Worm (Caenorhabditis elegans) whole organism, young adult: ENCODE data around the gene che-11.

Source experiments
- B0019.2 ChIP-seq: fragments of 200-800 bp; sonication (Bioruptor generic); conservative IDR thresholded peaks from 2 replicates; pipeline ENCODE4 v1.3.6; 2022; ENCODE audit warnings: missing genetic modification reagents, missing genetic modification characterization, missing compliant biosample characterization
- B0035.1 ChIP-seq: sonication (generic microtip); optimal IDR thresholded peaks from 2 replicates; lab custom pipeline; 2016; ENCODE audit warnings: missing genetic modification characterization, mild to moderate bottlenecking, missing compliant biosample characterization, missing genotype, missing genetic modification reagents
- F10E7.11 ChIP-seq: sonication (generic microtip); optimal IDR thresholded peaks from 2 replicates; lab custom pipeline; 2017; ENCODE audit warnings: mild to moderate bottlenecking, missing genetic modification characterization, moderate library complexity, missing compliant biosample characterization
- F22D6.2 ChIP-seq: sonication (generic microtip); optimal IDR thresholded peaks from 2 replicates; lab custom pipeline; 2016; ENCODE audit warnings: mild to moderate bottlenecking, missing genetic modification characterization, missing compliant biosample characterization
- F49E8.2 ChIP-seq: sonication (generic microtip); optimal IDR thresholded peaks from 3 replicates; lab custom pipeline; 2017; ENCODE audit warnings: missing genetic modification characterization, mild to moderate bottlenecking, missing compliant biosample characterization, antibody characterized with exemption, moderate library complexity; ENCODE audit not compliant: insufficient read depth
- T07F8.4 ChIP-seq: sonication (generic microtip); optimal IDR thresholded peaks from 2 replicates; lab custom pipeline; 2016; ENCODE audit warnings: mild to moderate bottlenecking, missing genetic modification characterization, moderate library complexity, missing compliant biosample characterization
- ama-1 ChIP-seq, 3 experiments: fragments of 150-350 bp in 1 of 3; sonication (generic microtip) in 2 of 3; optimal IDR thresholded peaks; 2 replicates each; lab custom pipeline; 2014 to 2018; ENCODE audit warnings: missing biosample characterization in 2 of 3, missing genetic modification characterization in 2 of 3, missing genetic modification reagents in 2 of 3
- athp-1 ChIP-seq: sonication (generic microtip); optimal IDR thresholded peaks from 2 replicates; lab custom pipeline; 2017; ENCODE audit warnings: mild to moderate bottlenecking, missing genetic modification characterization, missing compliant biosample characterization
- attf-6 ChIP-seq: fragments of 200-800 bp; sonication (Bioruptor generic); IDR thresholded peaks from 2 replicates; pipeline ENCODE4 v1.3.6; 2022; ENCODE audit warnings: missing genetic modification reagents, missing genetic modification characterization, missing compliant biosample characterization
- bed-1 ChIP-seq: fragments of 200-800 bp; sonication (Bioruptor generic); IDR thresholded peaks from 2 replicates; pipeline ENCODE4 v1.3.6; 2022; ENCODE audit warnings: missing genetic modification reagents, missing genetic modification characterization, missing compliant biosample characterization
- ccch-3 ChIP-seq: fragments of 200-800 bp; sonication (Bioruptor generic); optimal IDR thresholded peaks from 2 replicates; lab custom pipeline; 2018; ENCODE audit warnings: mild to moderate bottlenecking, missing genetic modification characterization, missing compliant biosample characterization
- cebp-1 ChIP-seq, 2 experiments: fragments of 200-800 bp in 1 of 2; sonication (Bioruptor generic) in 1 of 2; sonication (generic microtip) in 1 of 2; IDR thresholded peaks in 1 of 2; optimal IDR thresholded peaks in 1 of 2; 2 replicates each; pipeline versions ENCODE4 v1.3.6 to Lab custom; 2017 to 2022; ENCODE audit warnings: missing compliant biosample characterization in 2 of 2, missing genetic modification characterization in 2 of 2, mild to moderate bottlenecking in 1 of 2, missing genetic modification reagents in 1 of 2, moderate library complexity in 1 of 2
- chd-7 ChIP-seq: sonication (generic microtip); optimal IDR thresholded peaks from 2 replicates; lab custom pipeline; 2016; ENCODE audit warnings: mild to moderate bottlenecking, missing genetic modification characterization, moderate library complexity, missing compliant biosample characterization
- die-1 ChIP-seq: sonication (generic microtip); optimal IDR thresholded peaks from 2 replicates; lab custom pipeline; 2016; ENCODE audit warnings: missing genotype, mild to moderate bottlenecking, missing genetic modification characterization, missing compliant biosample characterization
- dox-1 ChIP-seq: fragments of 200-800 bp; sonication (Bioruptor generic); IDR thresholded peaks from 2 replicates; pipeline ENCODE4 v1.3.6; 2022; ENCODE audit warnings: missing genetic modification reagents, missing genetic modification characterization, missing compliant biosample characterization
- ets-4 ChIP-seq: fragments of 200-800 bp; sonication (Bioruptor generic); optimal IDR thresholded peaks from 2 replicates; lab custom pipeline; 2018; ENCODE audit warnings: mild to moderate bottlenecking, missing genetic modification characterization, missing compliant biosample characterization
- hsf-1 ChIP-seq: fragments of 200-800 bp; sonication (Bioruptor generic); IDR thresholded peaks from 2 replicates; pipeline ENCODE4 v1.3.6; 2022; ENCODE audit warnings: missing genetic modification reagents, missing genetic modification characterization, missing compliant biosample characterization
- lin-40 ChIP-seq: sonication (generic microtip); optimal IDR thresholded peaks from 2 replicates; lab custom pipeline; 2016; ENCODE audit warnings: missing genetic modification characterization, mild to moderate bottlenecking, missing compliant biosample characterization, missing genotype, missing genetic modification reagents
- lir-1 ChIP-seq: fragments of 200-800 bp; sonication (Bioruptor generic); conservative IDR thresholded peaks from 2 replicates; pipeline ENCODE4 v1.3.6; 2022; ENCODE audit warnings: missing genetic modification reagents, missing genetic modification characterization, missing compliant biosample characterization
- madf-8 ChIP-seq: fragments of 200-800 bp; sonication (Bioruptor generic); conservative IDR thresholded peaks from 2 replicates; pipeline ENCODE4 v1.3.6; 2022; ENCODE audit warnings: missing genetic modification reagents, missing genetic modification characterization, missing compliant biosample characterization
- mel-28 ChIP-seq: sonication (generic microtip); optimal IDR thresholded peaks from 2 replicates; lab custom pipeline; 2016; ENCODE audit warnings: borderline replicate concordance, mild to moderate bottlenecking, missing genetic modification characterization, missing compliant biosample characterization
- mes-4 ChIP-seq: sonication (generic microtip); optimal IDR thresholded peaks from 2 replicates; lab custom pipeline; 2016; ENCODE audit warnings: missing genotype, missing genetic modification characterization, missing compliant biosample characterization
- mxl-1 ChIP-seq: sonication (generic microtip); optimal IDR thresholded peaks from 2 replicates; lab custom pipeline; 2016; ENCODE audit warnings: missing genetic modification characterization, missing compliant biosample characterization
- nhr-80 ChIP-seq: sonication (generic microtip); optimal IDR thresholded peaks from 2 replicates; lab custom pipeline; 2016; ENCODE audit warnings: missing genetic modification characterization, missing compliant biosample characterization
- nhr-90 ChIP-seq: sonication (generic microtip); optimal IDR thresholded peaks from 2 replicates; lab custom pipeline; 2016; ENCODE audit warnings: missing genotype, mild to moderate bottlenecking, missing genetic modification characterization, missing compliant biosample characterization
- snpc-4 ChIP-seq, 5 experiments: fragments of 150-350 bp in 1 of 5; sonication (generic microtip) in 4 of 5; optimal IDR thresholded peaks; 2 replicates each; lab custom pipeline; 2014 to 2018; ENCODE audit warnings: missing genetic modification characterization in 5 of 5, missing biosample characterization in 3 of 5, antibody characterized with exemption in 2 of 5, mild to moderate bottlenecking in 2 of 5, missing compliant biosample characterization in 2 of 5, missing genotype in 2 of 5, moderate library complexity in 2 of 5, missing genetic modification reagents in 1 of 5
- somi-1 ChIP-seq: fragments of 200-800 bp; sonication (Bioruptor generic); optimal IDR thresholded peaks from 2 replicates; lab custom pipeline; 2018; ENCODE audit warnings: mild to moderate bottlenecking, missing genetic modification characterization, missing compliant biosample characterization
- ztf-28 ChIP-seq: fragments of 200-800 bp; sonication (Bioruptor generic); IDR thresholded peaks from 2 replicates; pipeline ENCODE4 v1.3.6; 2022; ENCODE audit warnings: missing genetic modification reagents, missing genetic modification characterization, missing compliant biosample characterization
- ztf-3 ChIP-seq: fragments of 200-800 bp; sonication (Bioruptor generic); optimal IDR thresholded peaks from 2 replicates; lab custom pipeline; 2018; ENCODE audit warnings: mild to moderate bottlenecking, missing genetic modification characterization, missing compliant biosample characterization
- ztf-6 ChIP-seq: fragments of 200-800 bp; sonication (Bioruptor generic); IDR thresholded peaks from 2 replicates; pipeline ENCODE4 v1.3.6; 2022; ENCODE audit warnings: missing genetic modification reagents, missing genetic modification characterization, missing compliant biosample characterization

che-11 gene

DNA sequence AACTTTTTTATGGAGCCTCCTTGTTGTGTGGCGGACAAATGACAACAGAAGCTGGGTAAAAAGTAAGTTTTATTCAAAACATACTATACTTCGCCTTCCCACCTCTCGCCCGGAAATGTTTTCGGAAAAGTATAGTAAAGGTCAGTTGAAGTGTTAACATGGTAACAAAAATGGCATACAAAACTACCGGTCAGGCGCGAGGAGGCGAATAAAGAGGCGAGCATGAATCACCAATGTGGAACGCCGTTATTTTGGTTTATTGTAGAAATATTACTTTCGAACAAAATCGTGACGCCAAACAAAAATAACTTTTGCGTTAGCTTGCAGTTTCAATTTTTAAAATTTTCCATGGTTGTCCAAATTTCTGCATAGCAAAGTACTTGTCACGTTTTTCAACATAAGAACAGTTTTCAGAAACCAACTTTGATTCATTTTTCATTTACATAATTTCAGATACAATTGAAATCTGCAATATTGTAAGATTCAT, 32.9 kb downstream of the che-11 start, which contains the start of gene C13C4.8:
TSS of gene C13C4.8 (plus strand) at position 437 of the 487 bp plus-strand sequence.
- TF ChIP-seq madf-8 (GFP tag; lab: Robert Waterston, UW) (no peak), somi-1 (GFP tag; lab: Kevin White, UChicago) (no peak), mel-28 (tag; lab: Kevin White, UChicago) (no peak), B0019.2 (no peak)

DNA sequence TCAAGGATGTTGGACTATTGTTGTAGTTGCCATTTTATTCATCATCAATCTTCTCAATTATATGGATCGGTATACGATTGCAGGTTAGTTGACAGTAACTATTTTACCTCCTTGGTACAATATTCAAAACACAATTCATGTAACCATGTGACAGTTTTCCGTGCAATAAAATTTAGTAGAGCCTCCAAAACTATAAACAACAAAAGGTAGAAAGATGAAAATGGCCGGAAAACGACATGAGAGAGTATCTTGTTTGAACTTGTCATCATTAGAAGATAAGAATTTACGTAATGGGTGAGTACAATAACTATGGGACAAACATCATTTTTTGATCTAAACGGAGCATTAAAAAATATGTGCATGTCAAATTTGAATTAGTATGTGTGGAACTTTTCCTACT, 35.4 kb downstream of the che-11 start:
- TF ChIP-seq ztf-6 (GFP tag; lab: Robert Waterston, UW) (no peak), nhr-80 (peak; percentile 27), dox-1 (GFP tag; lab: Robert Waterston, UW) (no peak), ama-1 (optimal IDR thresholded peaks at IDR 0.05; lab: Kevin White, UChicago) (no peak), ama-1 (GFP tag; optimal IDR thresholded peaks at IDR 0.05; lab: Kevin White, UChicago) (no peak)

DNA sequence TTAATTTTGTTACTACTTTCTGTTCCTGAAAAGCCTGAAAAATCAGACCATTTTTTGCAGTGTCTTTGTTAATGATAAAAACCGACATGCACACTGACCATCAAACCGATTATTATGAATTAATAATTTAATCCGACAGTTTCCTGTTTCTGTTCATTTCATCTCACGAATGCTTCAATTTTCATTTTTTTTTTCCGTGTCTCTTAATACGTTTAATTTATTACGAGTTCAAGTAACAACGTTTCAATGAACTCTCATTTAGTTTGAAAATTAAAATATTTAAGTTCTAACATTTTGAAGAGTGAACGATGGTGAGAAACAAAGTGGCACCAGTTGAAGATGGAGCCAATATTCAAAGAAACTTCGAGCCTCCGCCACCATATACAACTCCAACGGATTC, 35.8 kb downstream of the che-11 start, which contains the start of gene spin-1:
TSS of gene spin-1 (plus strand) at position 301 of the 400 bp plus-strand sequence.
- TF ChIP-seq attf-6 (no peak), ztf-28 (no peak), chd-7 (tag; lab: Kevin White, UChicago) (no peak), F22D6.2 (tag; lab: Kevin White, UChicago) (no peak), T07F8.4 (tag; lab: Kevin White, UChicago) (no peak), F49E8.2 (no peak), lin-40 (tag; lab: Kevin White, UChicago) (no peak), athp-1 (tag; lab: Kevin White, UChicago) (no peak), die-1 (tag; lab: Kevin White, UChicago) (no peak), bed-1 (GFP tag; lab: Robert Waterston, UW) (no peak), ztf-3 (GFP tag; lab: Kevin White, UChicago) (no peak)
- TF ChIP-seq, all 124 proteins: peak for 0

DNA sequence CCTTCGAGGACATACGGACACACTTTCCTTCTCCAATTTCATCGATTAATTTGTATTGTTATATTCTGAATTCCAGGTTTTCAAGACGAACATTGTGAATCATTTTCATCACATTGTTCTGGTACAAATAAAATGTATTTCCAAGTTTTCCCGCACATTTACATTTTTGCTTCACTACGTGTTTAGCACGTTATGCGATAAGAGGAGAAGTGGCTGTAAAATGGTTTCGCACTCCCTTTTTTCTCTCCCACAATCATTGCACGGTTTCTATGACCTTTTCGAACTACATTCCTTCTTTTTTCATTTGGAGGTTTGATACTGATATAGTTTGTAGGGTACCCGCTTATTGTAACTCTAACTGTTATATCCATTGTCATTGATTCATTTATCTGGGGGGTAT, 36.8 kb downstream of the che-11 start:
- TF ChIP-seq hsf-1 (GFP tag; lab: Robert Waterston, UW) (no peak), nhr-80 (peak; percentile 70)

DNA sequence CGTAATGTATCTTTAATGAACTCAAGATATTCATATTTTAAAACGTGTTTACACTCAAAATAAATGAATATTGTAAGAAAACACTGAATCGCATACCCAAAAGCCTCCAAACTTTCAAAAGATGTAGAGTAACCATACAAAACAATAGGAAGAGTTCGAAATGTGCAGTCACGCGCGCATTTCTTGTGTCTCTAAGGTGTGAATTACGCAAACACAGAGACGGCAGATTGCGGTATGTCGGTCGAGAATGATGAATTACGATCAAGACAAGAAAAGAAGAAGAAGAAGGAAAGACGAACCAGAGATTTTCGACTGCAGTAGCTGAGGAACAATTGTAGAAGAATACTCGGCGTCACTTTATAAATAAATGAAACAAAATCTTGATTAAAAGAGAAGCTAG, 39.1 kb downstream of the che-11 start, which contains the start of gene lhpp-1:
TSS of gene lhpp-1 (minus strand) at position 354 of the 400 bp plus-strand sequence.
- no peak for TF ChIP-seq B0035.1 (tag; lab: Kevin White, UChicago)
- no peak for TF ChIP-seq F10E7.11 (tag; lab: Kevin White, UChicago)
- no peak for TF ChIP-seq nhr-90 (tag; lab: Kevin White, UChicago)
- TF ChIP-seq mes-4 = no peak
- TF ChIP-seq mxl-1 (tag; lab: Kevin White, UChicago) = no peak

DNA sequence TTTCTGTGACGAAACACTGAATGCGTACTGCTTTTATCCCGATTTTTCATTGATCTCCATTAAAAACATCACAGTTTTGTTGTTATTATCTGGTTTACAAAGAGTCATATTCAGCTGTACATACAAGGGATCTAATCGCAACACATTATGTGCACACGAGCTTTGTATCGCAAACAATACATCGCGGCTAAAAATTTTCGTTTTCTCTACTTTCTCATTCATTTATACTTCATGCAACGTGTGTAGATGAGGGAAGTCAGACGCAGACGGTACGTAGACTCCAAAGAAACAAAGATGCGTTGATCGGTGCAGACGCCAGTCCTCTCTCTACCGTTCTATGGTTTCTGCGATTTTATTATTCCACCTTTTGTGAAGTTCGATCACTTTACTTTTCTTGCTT, 43.7 kb downstream of the che-11 start, which contains the start of gene nhr-136:
TSS of gene nhr-136 (plus strand) at position 301 of the 400 bp plus-strand sequence.
- TF ChIP-seq nhr-80 (peak; percentile 2), snpc-4 (GFP tag; optimal IDR thresholded peaks at IDR 0.05; lab: Kevin White, UChicago) (no peak), snpc-4 (tag; optimal IDR thresholded peaks at IDR 0.05; lab: Kevin White, UChicago) (no peak), lir-1 (no peak), ccch-3 (GFP tag; lab: Kevin White, UChicago) (no peak), cebp-1 (GFP tag; IDR thresholded peaks at IDR 0.05; lab: Robert Waterston, UW) (no peak), cebp-1 (tag; optimal IDR thresholded peaks at IDR 0.05; lab: Kevin White, UChicago) (no peak), ets-4 (GFP tag; lab: Kevin White, UChicago) (no peak)
